Worm (Caenorhabditis elegans) whole organism, early embryonic: ENCODE results near the gene ssp-36.

Experiments
- B0310.2 ChIP-seq: sonication (generic microtip); optimal IDR thresholded peaks from 2 replicates; lab custom pipeline; 2016; ENCODE audit warnings: mild to moderate bottlenecking, missing genetic modification characterization, missing compliant biosample characterization
- F13C5.2 ChIP-seq: sonication (generic microtip); optimal IDR thresholded peaks from 2 replicates; lab custom pipeline; 2017; ENCODE audit warnings: mild to moderate bottlenecking, missing genetic modification characterization, inconsistent platforms, missing compliant biosample characterization
- aly-1 ChIP-seq: sonication (generic microtip); optimal IDR thresholded peaks from 2 replicates; lab custom pipeline; 2016; ENCODE audit warnings: missing genetic modification characterization, missing compliant biosample characterization
- ama-1 ChIP-seq: fragments of 150-350 bp; optimal IDR thresholded peaks from 2 replicates; lab custom pipeline; 2014
- ceh-13 ChIP-seq: fragments of 200-800 bp; sonication (Bioruptor generic); optimal IDR thresholded peaks from 2 replicates; lab custom pipeline; 2018; ENCODE audit warnings: mild to moderate bottlenecking, missing genetic modification characterization, missing compliant biosample characterization
- ceh-36 ChIP-seq: sonication (generic microtip); optimal IDR thresholded peaks from 2 replicates; lab custom pipeline; 2016; ENCODE audit warnings: missing genetic modification characterization, inconsistent platforms, missing compliant biosample characterization
- ets-7 ChIP-seq: sonication (generic microtip); optimal IDR thresholded peaks from 2 replicates; lab custom pipeline; 2016; ENCODE audit warnings: missing genotype, missing genetic modification characterization, missing compliant biosample characterization
- flt-1 ChIP-seq: fragments of 200-800 bp; sonication (Bioruptor generic); IDR thresholded peaks from 2 replicates; pipeline ENCODE4 v1.3.6; 2022; ENCODE audit warnings: missing genetic modification characterization, missing compliant biosample characterization
- hmbx-1 ChIP-seq: sonication (generic microtip); optimal IDR thresholded peaks from 2 replicates; lab custom pipeline; 2016; ENCODE audit warnings: mild to moderate bottlenecking, missing genetic modification characterization, missing compliant biosample characterization
- hmg-4 ChIP-seq: fragments of 200-800 bp; sonication (Bioruptor generic); optimal IDR thresholded peaks from 2 replicates; lab custom pipeline; 2018; ENCODE audit warnings: mild to moderate bottlenecking, missing genetic modification characterization, missing compliant biosample characterization
- pes-1 ChIP-seq: fragments of 200-800 bp; sonication (Bioruptor generic); IDR thresholded peaks from 2 replicates; pipeline ENCODE4 v1.3.6; 2022; ENCODE audit warnings: missing genetic modification reagents, missing genetic modification characterization, missing compliant biosample characterization
- scrt-1 ChIP-seq: fragments of 200-800 bp; sonication (Bioruptor generic); IDR thresholded peaks from 2 replicates; pipeline ENCODE4 v1.3.6; 2022; ENCODE audit warnings: missing genetic modification characterization, missing compliant biosample characterization
- sea-1 ChIP-seq: fragments of 200-800 bp; sonication (Bioruptor generic); conservative IDR thresholded peaks from 2 replicates; pipeline ENCODE4 v1.3.6; 2022; ENCODE audit warnings: missing genetic modification characterization, missing compliant biosample characterization
- tra-4 ChIP-seq: sonication (generic microtip); optimal IDR thresholded peaks from 2 replicates; lab custom pipeline; 2017; ENCODE audit warnings: missing genetic modification characterization, missing compliant biosample characterization

ce11 chrIV:9756647-9757424 lies 9.3 kb downstream of the ssp-36 start:
- TF ChIP-seq ama-1 (lab: Kevin White, UChicago) (no peak), flt-1 (no peak), pes-1 (GFP tag; lab: Robert Waterston, UW) (no peak), ets-7 (tag; lab: Kevin White, UChicago) (no peak), scrt-1 (GFP tag; lab: Robert Waterston, UW) (no peak), ceh-13 (no peak), hmg-4 (GFP tag; lab: Kevin White, UChicago) (no peak), sea-1 (GFP tag; lab: Robert Waterston, UW) (no peak), B0310.2 (tag; lab: Kevin White, UChicago) (no peak), tra-4 (no peak), F13C5.2 (no peak), hmbx-1 (no peak), aly-1 (no peak), ceh-36 (tag; lab: Kevin White, UChicago) (no peak)
